Worm (Caenorhabditis elegans) whole organism, L3 larva: ENCODE measurements around the gene C43C3.4.

Experiments
- ZK546.5 ChIP-seq: sonication (generic microtip); optimal IDR thresholded peaks from 2 replicates; lab custom pipeline; 2017; ENCODE audit warnings: missing biosample characterization, missing genetic modification characterization
- aly-2 ChIP-seq: fragments of 150-350 bp; optimal IDR thresholded peaks from 2 replicates; lab custom pipeline; 2014; ENCODE audit warnings: missing biosample characterization, missing genetic modification characterization
- ceh-28 ChIP-seq: fragments of 150-350 bp; optimal IDR thresholded peaks from 2 replicates; lab custom pipeline; 2014; ENCODE audit warnings: missing biosample characterization, missing genetic modification reagents, missing genetic modification characterization
- ceh-82 ChIP-seq: fragments of 150-350 bp; optimal IDR thresholded peaks from 2 replicates; lab custom pipeline; 2014; ENCODE audit warnings: missing biosample characterization, missing genetic modification characterization
- ceh-9 ChIP-seq: sonication (generic microtip); optimal IDR thresholded peaks from 2 replicates; lab custom pipeline; 2018; ENCODE audit warnings: missing biosample characterization, missing genetic modification characterization
- daf-12 ChIP-seq: fragments of 150-350 bp; optimal IDR thresholded peaks from 2 replicates; lab custom pipeline; 2014; ENCODE audit warnings: missing biosample characterization, missing genetic modification reagents, missing genetic modification characterization
- elt-1 ChIP-seq: fragments of 150-350 bp; optimal IDR thresholded peaks from 2 replicates; lab custom pipeline; 2014; ENCODE audit warnings: missing biosample characterization, missing genetic modification characterization
- elt-2 ChIP-seq: sonication (generic microtip); optimal IDR thresholded peaks from 2 replicates; lab custom pipeline; 2016; ENCODE audit warnings: missing genetic modification reagents, mild to moderate bottlenecking, missing genetic modification characterization, missing compliant biosample characterization
- fkh-10 ChIP-seq: sonication (generic microtip); optimal IDR thresholded peaks from 2 replicates; lab custom pipeline; 2017; ENCODE audit warnings: missing biosample characterization, missing genetic modification reagents, missing genetic modification characterization
- fkh-2 ChIP-seq: fragments of 150-350 bp; optimal IDR thresholded peaks from 2 replicates; lab custom pipeline; 2014; ENCODE audit warnings: missing biosample characterization, missing genetic modification reagents, missing genetic modification characterization
- hmg-11 ChIP-seq: sonication (generic microtip); optimal IDR thresholded peaks from 2 replicates; lab custom pipeline; 2016; ENCODE audit warnings: missing genetic modification characterization, missing compliant biosample characterization
- jun-1 ChIP-seq: fragments of 150-350 bp; optimal IDR thresholded peaks from 2 replicates; lab custom pipeline; 2014; ENCODE audit warnings: missing biosample characterization, missing genetic modification reagents, missing genetic modification characterization
- lin-39 ChIP-seq: fragments of 150-350 bp; optimal IDR thresholded peaks from 2 replicates; lab custom pipeline; 2018; ENCODE audit warnings: missing biosample characterization, missing genetic modification reagents, missing genetic modification characterization
- nhr-11 ChIP-seq: fragments of 150-350 bp; optimal IDR thresholded peaks from 2 replicates; lab custom pipeline; 2014; ENCODE audit warnings: missing biosample characterization, missing genetic modification characterization
- nhr-23 ChIP-seq: fragments of 150-350 bp; optimal IDR thresholded peaks from 2 replicates; lab custom pipeline; 2014; ENCODE audit warnings: missing biosample characterization, missing genetic modification reagents, missing genetic modification characterization
- nhr-25 ChIP-seq: sonication (generic microtip); optimal IDR thresholded peaks from 2 replicates; lab custom pipeline; 2017; ENCODE audit warnings: missing biosample characterization, missing genetic modification characterization
- nhr-28 ChIP-seq: fragments of 150-350 bp; optimal IDR thresholded peaks from 2 replicates; lab custom pipeline; 2014; ENCODE audit warnings: missing biosample characterization, missing genetic modification characterization
- nhr-67 ChIP-seq: fragments of 150-350 bp; optimal IDR thresholded peaks from 2 replicates; lab custom pipeline; 2014; ENCODE audit warnings: missing biosample characterization, missing genetic modification characterization
- pha-4 ChIP-seq: fragments of 150-350 bp; optimal IDR thresholded peaks from 2 replicates; lab custom pipeline; 2014; ENCODE audit warnings: missing biosample characterization, missing genetic modification reagents, missing genetic modification characterization
- pqm-1 ChIP-seq: fragments of 150-350 bp; optimal IDR thresholded peaks from 2 replicates; lab custom pipeline; 2017; ENCODE audit warnings: missing biosample characterization, missing genetic modification characterization, inconsistent platforms
- snpc-4 ChIP-seq: fragments of 150-350 bp; optimal IDR thresholded peaks from 2 replicates; lab custom pipeline; 2014; ENCODE audit warnings: missing biosample characterization, missing genetic modification characterization
- tbx-2 ChIP-seq: sonication (generic microtip); optimal IDR thresholded peaks from 2 replicates; lab custom pipeline; 2016; ENCODE audit warnings: mild to moderate bottlenecking, missing genetic modification characterization, missing compliant biosample characterization
- unc-62 ChIP-seq: fragments of 150-350 bp; sonication (generic microtip); optimal IDR thresholded peaks from 4 replicates; lab custom pipeline; 2014; ENCODE audit warnings: missing biosample characterization, missing genetic modification reagents, missing genetic modification characterization
- zag-1 ChIP-seq: fragments of 150-350 bp; optimal IDR thresholded peaks from 2 replicates; lab custom pipeline; 2014; ENCODE audit warnings: missing biosample characterization, missing genetic modification characterization
- ztf-11 ChIP-seq: fragments of 150-350 bp; optimal IDR thresholded peaks from 2 replicates; lab custom pipeline; 2014; ENCODE audit warnings: missing biosample characterization, missing genetic modification characterization
- ztf-4 ChIP-seq: fragments of 150-350 bp; optimal IDR thresholded peaks from 2 replicates; lab custom pipeline; 2014; ENCODE audit warnings: missing biosample characterization, missing genetic modification characterization

Gene C43C3.4

DNA sequence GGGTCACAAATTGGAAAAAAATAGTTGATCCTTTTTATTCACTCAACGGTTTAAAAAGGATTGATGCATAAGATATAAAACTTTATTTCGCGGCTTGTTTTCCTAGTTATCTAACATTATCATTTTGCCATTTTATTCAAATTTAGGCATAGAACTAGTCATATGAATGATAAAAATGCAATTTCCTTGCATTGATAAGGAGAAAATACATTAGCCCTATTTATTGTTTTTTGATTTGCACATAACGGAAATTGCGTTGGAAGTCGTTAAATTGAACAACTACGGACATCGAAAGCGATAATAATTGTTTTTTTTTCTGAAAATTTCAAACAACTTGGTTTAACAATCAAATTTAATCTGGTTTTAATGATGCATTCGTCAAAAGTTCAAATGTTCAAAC is 12.6 kb upstream of the C43C3.4 start:
- TF ChIP-seq fkh-10 (GFP tag; lab: Kevin White, UChicago): no peak
- peak; percentile 71 for TF ChIP-seq elt-2
- no peak for TF ChIP-seq ceh-9 (tag; lab: Kevin White, UChicago)
- peak; percentile 39 for TF ChIP-seq pqm-1 (tag; lab: Kevin White, UChicago)

DNA sequence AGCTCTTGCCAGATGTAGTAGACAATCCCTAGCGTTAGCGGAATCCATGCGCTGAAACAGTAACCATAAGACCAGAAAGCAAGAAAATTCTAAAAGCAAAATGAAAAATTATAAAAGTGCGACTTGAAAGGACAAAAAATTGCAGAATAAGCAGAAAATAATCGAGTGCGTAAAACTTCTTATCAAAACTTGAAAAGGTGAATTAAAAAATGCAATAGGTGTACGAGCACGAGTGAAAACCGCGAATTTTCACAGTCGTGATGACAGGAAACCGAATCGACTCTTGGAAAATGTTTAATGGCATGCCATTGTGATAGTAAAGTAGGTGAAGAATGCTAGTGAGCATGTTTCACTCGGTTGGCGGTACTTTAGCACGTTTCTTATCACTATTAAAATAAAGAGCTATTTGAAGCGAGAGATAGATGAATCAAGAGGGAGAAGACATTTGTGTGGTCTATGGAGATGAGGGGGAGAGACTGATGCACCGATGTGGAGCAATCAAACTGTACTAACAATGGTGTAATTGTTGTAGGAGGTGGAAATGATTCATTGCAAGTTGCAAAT is 5.5 kb upstream of the C43C3.4 start, which contains the start of gene ifp-1:
TSS of gene ifp-1 (minus strand) at position 51 of the 564 bp plus-strand sequence.
- peak; percentile 95 for TF ChIP-seq elt-2
- TF ChIP-seq nhr-11 (tag; lab: Kevin White, UChicago): no peak
- no peak for TF ChIP-seq daf-12 (tag; lab: Kevin White, UChicago)
- no peak for TF ChIP-seq snpc-4 (tag; lab: Kevin White, UChicago)
- peak; percentile 63 for TF ChIP-seq pqm-1 (tag; lab: Kevin White, UChicago)
- TF ChIP-seq nhr-28 (tag; lab: Kevin White, UChicago): no peak
- TF ChIP-seq pha-4 (tag; lab: Kevin White, UChicago): peak; percentile 14

DNA sequence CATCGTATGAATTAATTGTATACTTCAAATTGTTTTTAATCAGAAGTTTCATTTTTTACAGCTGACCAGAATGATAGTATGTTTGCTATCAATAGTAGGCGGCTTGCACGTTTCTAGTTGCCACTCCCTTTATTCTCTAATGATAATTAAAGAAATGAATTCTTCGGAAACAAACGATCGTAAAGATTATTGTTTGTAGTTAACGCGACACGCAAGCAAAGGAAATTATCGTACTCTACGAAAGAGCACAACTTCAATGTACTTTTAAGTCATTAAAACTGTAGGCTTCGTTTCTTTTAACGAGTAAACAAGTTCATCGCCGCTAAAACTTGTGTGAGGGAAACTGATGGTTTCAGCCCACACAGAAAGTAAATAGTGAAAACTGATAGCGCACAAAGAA is 4.7 kb upstream of the C43C3.4 start:
- TF ChIP-seq hmg-11 (tag; lab: Kevin White, UChicago) (no peak), ztf-11 (tag; lab: Kevin White, UChicago) (no peak), nhr-67 (tag; lab: Kevin White, UChicago) (no peak), elt-2 (peak; percentile 82), elt-1 (tag; lab: Kevin White, UChicago) (no peak), unc-62 (no peak), pha-4 (tag; lab: Kevin White, UChicago) (peak; percentile 38), lin-39 (tag; lab: Kevin White, UChicago) (no peak), pqm-1 (tag; lab: Kevin White, UChicago) (peak; percentile 57), ceh-82 (no peak), ztf-4 (tag; lab: Kevin White, UChicago) (no peak), fkh-2 (no peak), tbx-2 (tag; lab: Kevin White, UChicago) (no peak)

DNA sequence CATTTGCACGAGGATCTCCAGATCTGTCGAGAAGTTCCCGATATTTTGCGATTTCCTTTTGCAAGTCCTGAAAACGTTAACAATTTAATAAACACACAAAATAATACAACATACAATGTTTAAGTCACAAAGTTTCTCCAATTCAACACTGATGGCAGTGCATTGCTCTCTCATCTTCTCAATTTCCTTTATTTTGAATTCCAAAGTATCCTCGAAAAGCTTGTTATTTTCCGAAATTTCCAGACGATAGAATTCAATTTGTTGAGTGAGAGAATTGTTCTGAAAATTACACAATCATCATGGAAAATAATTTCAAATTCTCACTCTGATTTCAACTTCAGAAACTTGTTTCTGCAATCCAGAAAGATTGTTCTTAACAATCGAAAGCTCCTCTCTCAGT is 3.2 kb upstream of the C43C3.4 start:
- TF ChIP-seq jun-1 (tag; lab: Kevin White, UChicago): no peak
- no peak for TF ChIP-seq nhr-23 (tag; lab: Kevin White, UChicago)
- TF ChIP-seq ztf-11 (tag; lab: Kevin White, UChicago): no peak
- TF ChIP-seq zag-1 (tag; lab: Kevin White, UChicago): no peak

DNA sequence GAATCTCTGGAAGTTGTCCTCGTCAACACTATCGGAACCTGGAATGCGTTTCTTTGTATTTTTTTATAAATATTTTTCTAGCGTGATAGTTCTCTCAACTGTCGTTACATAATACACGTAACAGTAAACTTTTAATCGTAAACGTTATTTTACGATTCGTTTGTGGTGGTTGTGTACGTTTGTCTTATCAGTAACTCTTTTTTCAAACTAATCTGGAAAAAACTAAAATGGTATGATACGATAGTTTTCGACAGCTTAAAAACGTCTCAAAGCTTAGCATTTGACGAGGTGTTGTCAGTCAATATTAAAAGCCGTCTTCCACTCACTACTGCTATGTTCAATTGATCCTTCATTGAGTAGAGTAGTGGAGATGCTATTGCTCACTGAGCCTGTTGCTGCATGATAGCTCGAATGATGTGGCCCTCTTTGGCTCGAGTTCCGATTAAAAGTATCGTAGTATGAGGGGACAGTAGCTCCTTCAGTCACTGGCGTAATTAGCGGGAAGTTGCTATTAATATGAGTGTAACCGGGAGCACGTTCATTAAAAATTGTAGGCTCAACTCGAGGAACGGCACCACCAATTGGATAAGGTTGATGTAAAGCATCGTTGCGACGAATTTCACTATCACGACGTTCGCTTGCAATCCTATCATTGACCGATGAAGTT is 2.2 kb upstream of the C43C3.4 start:
- peak; percentile 72 for TF ChIP-seq elt-2
- TF ChIP-seq pqm-1 (tag; lab: Kevin White, UChicago): peak; percentile 30
- TF ChIP-seq pha-4 (tag; lab: Kevin White, UChicago): peak; percentile 44
- TF ChIP-seq jun-1 (tag; lab: Kevin White, UChicago): no peak

DNA sequence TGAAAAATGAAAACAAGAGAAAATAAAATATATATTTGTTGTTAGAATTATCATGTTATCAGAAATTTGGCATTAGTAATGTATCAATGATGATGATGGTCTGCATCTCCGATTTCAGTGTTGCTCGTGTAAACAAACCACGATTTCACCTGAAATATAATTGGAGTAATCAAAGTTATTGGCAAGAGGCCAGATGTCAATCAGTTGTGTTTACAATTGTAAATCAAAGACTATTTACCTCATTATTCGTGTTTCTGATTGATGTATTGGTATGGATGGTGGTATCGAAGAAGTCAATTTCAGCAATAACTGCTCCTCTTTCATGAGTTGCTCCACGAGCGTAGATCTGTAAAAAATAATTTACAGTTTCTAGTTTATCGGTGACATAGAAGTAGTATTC is 1.3 kb upstream of the C43C3.4 start:
- TF ChIP-seq nhr-25 (tag; lab: Kevin White, UChicago) (no peak), nhr-11 (tag; lab: Kevin White, UChicago) (no peak), lin-39 (tag; lab: Kevin White, UChicago) (no peak), fkh-2 (no peak), snpc-4 (tag; lab: Kevin White, UChicago) (no peak), pha-4 (tag; lab: Kevin White, UChicago) (peak; percentile 24), elt-2 (peak; percentile 10), aly-2 (no peak), ceh-9 (tag; lab: Kevin White, UChicago) (no peak), ZK546.5 (tag; lab: Kevin White, UChicago) (no peak), ceh-28 (no peak)

DNA sequence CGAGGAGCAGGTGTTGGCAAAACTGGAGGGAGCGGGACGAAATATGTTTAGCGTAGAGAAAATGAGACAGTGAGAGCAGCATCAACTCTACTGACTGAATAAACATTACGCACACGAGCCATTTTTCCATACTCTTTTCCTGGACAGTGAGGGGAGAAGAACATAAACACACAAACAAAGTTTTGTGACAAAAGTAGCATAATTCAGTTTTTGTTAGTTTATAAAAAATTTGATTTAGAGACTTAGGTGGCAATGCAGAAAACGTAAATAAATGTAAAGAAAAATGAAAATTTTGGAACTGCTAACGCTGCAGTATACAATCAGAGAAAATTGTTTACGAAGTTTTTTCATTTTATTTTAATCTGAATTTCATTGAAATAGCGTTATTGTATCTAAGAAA is 1.5 kb downstream of the C43C3.4 start:
- peak; percentile 6 for TF ChIP-seq elt-2
- TF ChIP-seq pha-4 (tag; lab: Kevin White, UChicago): peak; percentile 57
- TF ChIP-seq snpc-4 (tag; lab: Kevin White, UChicago): no peak
